Worm (Caenorhabditis elegans): Measurements from ENCODE around the gene ric-3.

ce11 chrIV:7845585-7845984 is 27.5 kb downstream of the ric-3 start:
- TF ChIP-seq unc-62 (GFP tag; optimal IDR thresholded peaks at IDR 0.05 in 1 of 2): peak in 1 of 2 experiments; percentile 72
- TF ChIP-seq unc-62 (tag; optimal IDR thresholded peaks at IDR 0.05): no peak
- TF ChIP-seq mep-1 (tag; optimal IDR thresholded peaks at IDR 0.05): peak; percentile 89
- TF ChIP-seq fos-1 (tag; optimal IDR thresholded peaks at IDR 0.05): no peak
- TF ChIP-seq unc-130 (GFP tag; optimal IDR thresholded peaks at IDR 0.05): no peak
